Worm (Caenorhabditis elegans): Measurements from ENCODE around the gene srv-15.

The srv-15 gene

DNA sequence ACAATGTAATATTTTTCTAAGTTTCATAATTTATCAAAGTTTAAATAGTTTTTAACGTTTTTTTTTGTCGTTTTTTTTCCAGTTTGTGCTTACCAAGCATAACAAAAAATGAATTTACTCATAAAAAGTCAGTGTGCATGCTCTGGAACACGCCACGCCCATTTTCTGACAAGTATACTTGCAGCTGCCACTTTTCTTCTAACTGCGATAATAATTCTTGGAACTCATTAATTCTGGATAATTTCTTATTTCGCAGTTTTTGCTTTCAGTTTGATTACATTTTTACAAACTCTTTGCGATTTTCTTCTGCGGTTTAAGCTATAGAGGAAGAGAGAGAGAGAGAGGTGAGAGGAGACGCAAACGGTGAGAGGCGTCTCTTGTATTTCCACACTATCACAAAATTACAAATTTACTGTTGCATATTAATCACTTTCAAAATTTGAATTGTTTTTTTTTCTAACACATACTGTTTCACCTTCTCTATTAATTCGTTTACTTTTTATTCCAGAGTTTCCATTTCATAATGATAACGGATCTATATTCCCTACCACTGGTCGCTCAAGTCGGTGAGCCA lies at the start of gene srv-15:
Gene srv-15 (plus strand): TSS at position 524 of the 574 bp plus-strand sequence.
- TF ChIP-seq mls-2 (tag; optimal IDR thresholded peaks at IDR 0.05) = no peak
- TF ChIP-seq zip-8 (tag; optimal IDR thresholded peaks at IDR 0.05) = no peak
- TF ChIP-seq bed-3 (GFP tag; optimal IDR thresholded peaks at IDR 0.05) = no peak
- no peak for TF ChIP-seq hlh-1 (tag; optimal IDR thresholded peaks at IDR 0.05)
- TF ChIP-seq lin-32 (GFP tag; optimal IDR thresholded peaks at IDR 0.05) = no peak
- TF ChIP-seq nhr-237 (tag; optimal IDR thresholded peaks at IDR 0.05) = no peak
- TF ChIP-seq ztf-11 (tag; optimal IDR thresholded peaks at IDR 0.05) = no peak
- TF ChIP-seq ham-2 (GFP tag; optimal IDR thresholded peaks at IDR 0.05) = no peak
- no peak for TF ChIP-seq snpc-4 (tag; optimal IDR thresholded peaks at IDR 0.05)
- no peak for TF ChIP-seq mab-5 (tag; optimal IDR thresholded peaks at IDR 0.05)

DNA sequence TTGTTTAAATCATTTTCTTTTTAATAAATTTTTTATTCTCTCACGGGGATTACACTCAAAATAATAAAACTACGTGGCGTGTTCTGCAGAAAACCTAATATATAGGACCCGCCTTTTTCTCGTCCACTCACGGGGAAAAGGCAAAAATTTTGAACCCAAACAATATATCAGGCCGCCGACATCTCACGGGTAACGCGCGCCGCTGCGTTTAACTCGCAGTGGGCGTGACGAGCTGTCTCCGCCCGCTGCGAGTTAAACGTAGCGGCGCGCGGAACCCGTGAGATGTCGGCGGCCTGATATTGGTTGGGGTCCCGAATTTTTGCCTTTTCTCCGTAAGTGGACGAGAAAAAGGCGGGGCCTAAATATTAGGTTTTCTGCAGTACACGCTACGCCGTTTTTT lies 44.9 kb upstream of the srv-15 start:
- no peak for TF ChIP-seq lin-13 (tag; optimal IDR thresholded peaks at IDR 0.05)
- no peak for TF ChIP-seq ham-2 (GFP tag; optimal IDR thresholded peaks at IDR 0.05)
- TF ChIP-seq blmp-1 (tag; optimal IDR thresholded peaks at IDR 0.05) = no peak
- TF ChIP-seq elt-1 (tag; optimal IDR thresholded peaks at IDR 0.05; ENCODE audit: borderline replicate concordance, insufficient read depth) = no peak
- no peak for TF ChIP-seq snpc-4 (tag; optimal IDR thresholded peaks at IDR 0.05)
- no peak for TF ChIP-seq nhr-237 (tag; optimal IDR thresholded peaks at IDR 0.05)
- TF ChIP-seq ceh-43 (GFP tag; optimal IDR thresholded peaks at IDR 0.05) = no peak
- no peak for TF ChIP-seq ceh-39 (tag; optimal IDR thresholded peaks at IDR 0.05)
- no peak for TF ChIP-seq ztf-11 (tag; optimal IDR thresholded peaks at IDR 0.05)
- TF ChIP-seq tbx-8 (GFP tag; optimal IDR thresholded peaks at IDR 0.05) = no peak
- TF ChIP-seq zip-8 (tag; optimal IDR thresholded peaks at IDR 0.05) = no peak
- no peak for TF ChIP-seq mab-5 (tag; optimal IDR thresholded peaks at IDR 0.05)
- TF ChIP-seq ceh-83 (GFP tag; optimal IDR thresholded peaks at IDR 0.05) = no peak
- no peak for TF ChIP-seq mls-2 (tag; optimal IDR thresholded peaks at IDR 0.05)

DNA sequence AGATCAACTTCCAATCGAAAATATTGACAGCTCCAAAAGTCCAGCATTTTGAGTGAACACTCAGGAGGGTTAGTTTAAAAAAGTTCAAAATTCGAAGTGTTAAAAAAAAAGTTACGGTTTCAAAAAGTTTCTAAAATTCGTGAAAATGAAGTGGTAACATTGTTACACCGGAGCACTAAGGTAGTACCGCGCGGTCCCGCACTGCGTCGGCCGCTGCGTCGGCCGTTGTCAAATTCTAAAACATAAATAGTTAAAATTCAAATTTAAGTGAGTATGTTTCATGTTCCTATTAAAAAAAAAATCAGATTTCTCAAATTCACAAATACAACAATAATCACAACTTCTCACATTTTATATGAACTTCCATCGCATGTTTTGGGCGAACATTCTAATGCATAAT lies 38.1 kb upstream of the srv-15 start:
- TF ChIP-seq nhr-2 (tag; optimal IDR thresholded peaks at IDR 0.05) (no peak), pha-4 (tag; optimal IDR thresholded peaks at IDR 0.05) (no peak), nhr-28 (tag; optimal IDR thresholded peaks at IDR 0.05) (no peak), mep-1 (tag; optimal IDR thresholded peaks at IDR 0.05) (no peak), tbx-8 (GFP tag; optimal IDR thresholded peaks at IDR 0.05) (no peak), ztf-11 (tag; optimal IDR thresholded peaks at IDR 0.05) (no peak)

DNA sequence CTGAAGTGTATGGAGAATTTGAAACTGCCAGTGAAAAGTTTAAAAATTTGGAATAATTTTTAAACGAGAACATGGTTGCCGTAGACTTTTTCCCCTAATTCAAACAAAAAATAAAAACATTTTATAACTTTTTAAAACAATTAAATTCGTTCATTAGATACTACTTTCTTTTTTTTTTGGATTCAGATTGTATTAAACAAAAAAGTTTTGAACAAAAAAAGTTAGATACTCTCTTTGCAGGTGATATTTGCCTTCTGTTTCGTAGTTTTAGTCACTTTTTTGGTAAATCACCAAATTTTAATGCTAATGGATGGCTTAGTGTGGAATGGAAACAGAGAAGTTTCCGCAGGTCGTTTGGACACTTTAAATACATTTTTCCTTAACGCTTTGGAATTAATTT lies 36.0 kb upstream of the srv-15 start, which contains the start of gene Y105C5B.1:
Gene Y105C5B.1 (plus strand): TSS at position 301 of the 400 bp plus-strand sequence.
- TF ChIP-seq hlh-1 (tag; optimal IDR thresholded peaks at IDR 0.05) = no peak

DNA sequence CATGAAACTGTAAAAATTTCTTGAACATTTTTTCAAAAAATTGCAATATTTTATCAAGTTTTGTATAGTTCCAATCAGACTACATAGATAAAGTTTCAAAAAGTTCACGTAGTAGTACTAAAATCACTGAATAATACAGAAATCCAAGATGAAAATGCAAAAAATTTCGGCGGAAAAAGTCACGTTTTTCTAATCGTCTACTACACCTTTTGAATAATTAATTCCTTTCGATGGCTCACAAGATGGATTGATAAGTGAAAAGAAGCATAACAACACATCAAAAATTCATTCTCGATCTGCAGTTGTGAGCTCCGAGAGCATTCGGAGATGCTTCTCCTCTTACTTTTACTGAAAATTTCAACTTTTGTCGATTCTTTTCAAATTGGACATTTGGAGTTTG lies 33.7 kb upstream of the srv-15 start, which contains the start of gene gcy-25:
Gene gcy-25 (plus strand): TSS at position 301 of the 400 bp plus-strand sequence.
- TF ChIP-seq nhr-12 (tag; optimal IDR thresholded peaks at IDR 0.05) (no peak), cnd-1 (tag; optimal IDR thresholded peaks at IDR 0.05) (no peak), M03D4.4 (tag; optimal IDR thresholded peaks at IDR 0.05) (no peak), ceh-39 (tag; optimal IDR thresholded peaks at IDR 0.05) (no peak), mab-5 (tag; optimal IDR thresholded peaks at IDR 0.05) (no peak), zip-8 (tag; optimal IDR thresholded peaks at IDR 0.05) (no peak), ceh-43 (GFP tag; optimal IDR thresholded peaks at IDR 0.05) (no peak), hlh-1 (tag; optimal IDR thresholded peaks at IDR 0.05) (no peak), elt-1 (tag; optimal IDR thresholded peaks at IDR 0.05; ENCODE audit: borderline replicate concordance, insufficient read depth) (no peak), sem-2 (GFP tag; optimal IDR thresholded peaks at IDR 0.05) (no peak), flh-1 (GFP tag; optimal IDR thresholded peaks at IDR 0.05) (no peak), unc-62 (GFP tag; optimal IDR thresholded peaks at IDR 0.05) (no peak)

DNA sequence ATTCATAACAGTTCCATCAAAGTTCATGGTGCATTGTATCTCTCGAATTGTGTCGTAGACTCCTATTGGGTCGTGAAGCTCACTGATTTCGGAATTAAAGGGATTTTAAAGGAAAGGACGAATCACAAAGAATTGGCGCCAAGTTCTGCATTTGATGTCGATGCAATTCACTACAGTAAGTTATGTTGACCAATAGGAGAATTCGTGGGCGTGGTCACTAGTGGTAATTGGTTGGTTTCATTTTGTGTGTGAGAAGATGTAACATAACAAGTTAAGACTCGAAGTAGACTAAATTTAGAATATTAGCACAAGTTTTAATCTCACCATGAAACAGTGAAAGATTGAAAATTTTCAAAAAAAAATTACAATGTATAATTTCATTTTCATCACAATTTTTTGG lies 28.1 kb upstream of the srv-15 start:
- TF ChIP-seq mep-1 (tag; optimal IDR thresholded peaks at IDR 0.05) = no peak
- no peak for TF ChIP-seq mls-2 (tag; optimal IDR thresholded peaks at IDR 0.05)
- no peak for TF ChIP-seq zip-8 (tag; optimal IDR thresholded peaks at IDR 0.05)
- TF ChIP-seq unc-62 (GFP tag; optimal IDR thresholded peaks at IDR 0.05) = no peak
- no peak for TF ChIP-seq snpc-4 (tag; optimal IDR thresholded peaks at IDR 0.05)
- no peak for TF ChIP-seq tbx-8 (GFP tag; optimal IDR thresholded peaks at IDR 0.05)
- no peak for TF ChIP-seq nhr-237 (tag; optimal IDR thresholded peaks at IDR 0.05)
- TF ChIP-seq bed-3 (GFP tag; optimal IDR thresholded peaks at IDR 0.05) = no peak
- no peak for TF ChIP-seq ztf-11 (tag; optimal IDR thresholded peaks at IDR 0.05)
- TF ChIP-seq sem-2 (GFP tag; optimal IDR thresholded peaks at IDR 0.05) = no peak
- TF ChIP-seq lin-13 (tag; optimal IDR thresholded peaks at IDR 0.05) = no peak
- TF ChIP-seq sptf-1 (tag; optimal IDR thresholded peaks at IDR 0.05) = no peak

All from whole organism, mixed stage, embryonic.